Worm (Caenorhabditis elegans) whole organism, early embryonic: ENCODE measurements around the gene Y32G9A.3.

Source experiments
- B0310.2 ChIP-seq: sonication (generic microtip); optimal IDR thresholded peaks from 2 replicates; lab custom pipeline; 2016; ENCODE audit warnings: mild to moderate bottlenecking, missing genetic modification characterization, missing compliant biosample characterization
- F13C5.2 ChIP-seq: sonication (generic microtip); optimal IDR thresholded peaks from 2 replicates; lab custom pipeline; 2017; ENCODE audit warnings: mild to moderate bottlenecking, missing genetic modification characterization, inconsistent platforms, missing compliant biosample characterization
- aly-1 ChIP-seq: sonication (generic microtip); optimal IDR thresholded peaks from 2 replicates; lab custom pipeline; 2016; ENCODE audit warnings: missing genetic modification characterization, missing compliant biosample characterization
- ama-1 ChIP-seq: fragments of 150-350 bp; optimal IDR thresholded peaks from 2 replicates; lab custom pipeline; 2014
- ceh-13 ChIP-seq: fragments of 200-800 bp; sonication (Bioruptor generic); optimal IDR thresholded peaks from 2 replicates; lab custom pipeline; 2018; ENCODE audit warnings: mild to moderate bottlenecking, missing genetic modification characterization, missing compliant biosample characterization
- flt-1 ChIP-seq: fragments of 200-800 bp; sonication (Bioruptor generic); IDR thresholded peaks from 2 replicates; pipeline ENCODE4 v1.3.6; 2022; ENCODE audit warnings: missing genetic modification characterization, missing compliant biosample characterization
- hnd-1 ChIP-seq: sonication (generic microtip); optimal IDR thresholded peaks from 2 replicates; lab custom pipeline; 2016; ENCODE audit warnings: missing genetic modification characterization, missing compliant biosample characterization
- pes-1 ChIP-seq: fragments of 200-800 bp; sonication (Bioruptor generic); IDR thresholded peaks from 2 replicates; pipeline ENCODE4 v1.3.6; 2022; ENCODE audit warnings: missing genetic modification reagents, missing genetic modification characterization, missing compliant biosample characterization
- scrt-1 ChIP-seq: fragments of 200-800 bp; sonication (Bioruptor generic); IDR thresholded peaks from 2 replicates; pipeline ENCODE4 v1.3.6; 2022; ENCODE audit warnings: missing genetic modification characterization, missing compliant biosample characterization
- sea-1 ChIP-seq: fragments of 200-800 bp; sonication (Bioruptor generic); conservative IDR thresholded peaks from 2 replicates; pipeline ENCODE4 v1.3.6; 2022; ENCODE audit warnings: missing genetic modification characterization, missing compliant biosample characterization
- tbx-11 ChIP-seq: fragments of 200-800 bp; sonication (Bioruptor generic); IDR thresholded peaks from 2 replicates; pipeline ENCODE4 v1.3.6; 2022; ENCODE audit warnings: missing genetic modification characterization, missing compliant biosample characterization
- tbx-37 ChIP-seq: fragments of 200-800 bp; sonication (Bioruptor generic); conservative IDR thresholded peaks from 2 replicates; pipeline ENCODE4 v1.3.6; 2022; ENCODE audit warnings: missing genetic modification reagents, missing genetic modification characterization, missing compliant biosample characterization
- tra-4 ChIP-seq: sonication (generic microtip); optimal IDR thresholded peaks from 2 replicates; lab custom pipeline; 2017; ENCODE audit warnings: missing genetic modification characterization, missing compliant biosample characterization

ce11 chrV:1920105-1920504 is 8.9 kb downstream of the Y32G9A.3 start, which contains the start of gene Y32G9A.12:
- no peak for TF ChIP-seq tbx-11 (GFP tag; lab: Robert Waterston, UW)
- TF ChIP-seq aly-1 (tag; lab: Kevin White, UChicago) = no peak
- TF ChIP-seq ama-1 (lab: Kevin White, UChicago) = no peak
- no peak for TF ChIP-seq tbx-37 (GFP tag; lab: Robert Waterston, UW)
- TF ChIP-seq pes-1 (GFP tag; lab: Robert Waterston, UW) = no peak
- no peak for TF ChIP-seq hnd-1 (tag; lab: Kevin White, UChicago)
- no peak for TF ChIP-seq flt-1 (GFP tag; lab: Robert Waterston, UW)
- TF ChIP-seq F13C5.2 = no peak
- TF ChIP-seq sea-1 (GFP tag; lab: Robert Waterston, UW) = no peak
- TF ChIP-seq tra-4 (tag; lab: Kevin White, UChicago) = no peak
- no peak for TF ChIP-seq ceh-13 (GFP tag; lab: Kevin White, UChicago)
- TF ChIP-seq B0310.2 (tag; lab: Kevin White, UChicago) = no peak
- no peak for TF ChIP-seq scrt-1 (GFP tag; lab: Robert Waterston, UW)
